Worm (Caenorhabditis elegans): ENCODE results near the gene K01D12.15.

DNA sequence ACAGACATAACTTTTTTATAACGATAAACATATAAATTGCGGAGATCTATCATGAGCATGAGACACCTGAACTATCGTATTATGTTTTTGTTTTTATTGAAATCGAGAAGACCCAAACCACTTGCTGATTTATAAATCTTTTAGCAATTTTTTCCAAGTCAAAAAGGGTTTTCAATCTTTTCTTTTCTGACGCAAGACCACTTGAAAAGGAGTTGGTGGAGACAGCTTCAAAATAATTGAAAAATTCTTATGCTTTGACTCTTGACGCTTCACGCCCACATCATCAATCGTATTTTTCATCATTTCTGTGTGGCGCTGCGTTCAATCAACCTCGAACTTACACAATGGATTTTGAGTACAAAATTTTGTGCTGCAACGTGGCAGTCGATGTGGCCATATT lies 14.9 kb upstream of the K01D12.15 start, which contains the start of gene F23H12.7:
- TF ChIP-seq flt-1 (GFP tag; IDR thresholded peaks at IDR 0.05): no peak
- no peak for TF ChIP-seq cog-1 (tag; optimal IDR thresholded peaks at IDR 0.05)
- no peak for TF ChIP-seq tab-1 (GFP tag; IDR thresholded peaks at IDR 0.05)
- no peak for TF ChIP-seq ztf-23 (GFP tag; IDR thresholded peaks at IDR 0.05)
- no peak for TF ChIP-seq ref-1 (GFP tag; conservative IDR thresholded peaks at IDR 0.05)
- no peak for TF ChIP-seq ztf-29 (GFP tag; IDR thresholded peaks at IDR 0.05)
- no peak for TF ChIP-seq klf-2 (GFP tag; conservative IDR thresholded peaks at IDR 0.05)
- TF ChIP-seq med-1 (GFP tag; optimal IDR thresholded peaks at IDR 0.05; ENCODE audit: insufficient read depth): no peak
- TF ChIP-seq T22C8.4 (GFP tag; IDR thresholded peaks at IDR 0.05): no peak

All from whole organism, midembryonic.